Fruit fly (Drosophila melanogaster): ENCODE measurements around the gene CG18048.
A peak's percentile ranks its signal among the peaks of the same experiment; 100 is the strongest.

The CG18048 gene

dm6 chr3R:6380129-6380528 lies 34.2 kb downstream of the CG18048 start, which contains the start of the genes CG1024 and TfIIFalpha (continued):
- TF ChIP-seq Kr (GFP tag; optimal IDR thresholded peaks at IDR 0.05) (no peak), CG14050 (GFP tag; IDR thresholded peaks at IDR 0.05) (no peak), z (GFP tag; IDR thresholded peaks at IDR 0.05) (no peak), Rx (GFP tag; IDR thresholded peaks at IDR 0.05) (no peak), sc (optimal IDR thresholded peaks at IDR 0.05) (no peak), sc (GFP tag; optimal IDR thresholded peaks at IDR 0.05) (no peak), insv (GFP tag; optimal IDR thresholded peaks at IDR 0.05) (no peak), lilli (GFP tag; optimal IDR thresholded peaks at IDR 0.05) (peak; percentile 20), gfzf (GFP tag; optimal IDR thresholded peaks at IDR 0.05) (no peak), CG17385 (GFP tag; optimal IDR thresholded peaks at IDR 0.05) (no peak), CG4820 (GFP tag; optimal IDR thresholded peaks at IDR 0.05) (no peak), D19A (tag; optimal IDR thresholded peaks at IDR 0.05) (no peak), da (GFP tag; optimal IDR thresholded peaks at IDR 0.05) (no peak), MESR4 (GFP tag; optimal IDR thresholded peaks at IDR 0.05) (peak; percentile 8), CG33557 (GFP tag; optimal IDR thresholded peaks at IDR 0.05) (peak; percentile 1), CG1603 (tag; optimal IDR thresholded peaks at IDR 0.05) (peak; percentile 23), gem (tag; optimal IDR thresholded peaks at IDR 0.05) (no peak), CG10147 (GFP tag; optimal IDR thresholded peaks at IDR 0.05) (no peak), CG12744 (GFP tag; optimal IDR thresholded peaks at IDR 0.05) (no peak), Ravus (GFP tag; IDR thresholded peaks at IDR 0.05) (no peak), cad (GFP tag; optimal IDR thresholded peaks at IDR 0.05) (no peak), gcm2 (GFP tag; optimal IDR thresholded peaks at IDR 0.05) (no peak), emc (GFP tag; optimal IDR thresholded peaks at IDR 0.05) (no peak), BtbVII (GFP tag; optimal IDR thresholded peaks at IDR 0.05) (no peak), MBD-R2 (GFP tag; IDR thresholded peaks at IDR 0.05) (peak; percentile 73), CG17328 (GFP tag; IDR thresholded peaks at IDR 0.05) (no peak), Dad (GFP tag; optimal IDR thresholded peaks at IDR 0.05) (no peak), CG2712 (tag; optimal IDR thresholded peaks at IDR 0.05) (peak; percentile 47), HmgZ (tag; optimal IDR thresholded peaks at IDR 0.05) (peak; percentile 44), TFAM (GFP tag; optimal IDR thresholded peaks at IDR 0.05) (no peak), mam (GFP tag; optimal IDR thresholded peaks at IDR 0.05) (peak; percentile 8), pzg (GFP tag; optimal IDR thresholded peaks at IDR 0.05) (peak; percentile 52), CG2202 (tag; optimal IDR thresholded peaks at IDR 0.05) (no peak), CG6272 (GFP tag; IDR thresholded peaks at IDR 0.05) (no peak), ara (GFP tag; IDR thresholded peaks at IDR 0.05) (no peak), crol (GFP tag; IDR thresholded peaks at IDR 0.05) (no peak), cato (GFP tag; optimal IDR thresholded peaks at IDR 0.05; ENCODE audit: borderline replicate concordance) (no peak), H2.0 (GFP tag; IDR thresholded peaks at IDR 0.05) (no peak), Lpt (GFP tag; optimal IDR thresholded peaks at IDR 0.05) (no peak), fru (optimal IDR thresholded peaks at IDR 0.05) (no peak), CG7786 (GFP tag; optimal IDR thresholded peaks at IDR 0.05) (no peak), Meics (GFP tag; optimal IDR thresholded peaks at IDR 0.05) (no peak), CG16813 (GFP tag; IDR thresholded peaks at IDR 0.05; ENCODE audit: partially characterized antibody) (peak; percentile 86), CG10209 (GFP tag; optimal IDR thresholded peaks at IDR 0.05) (no peak), CG5953 (GFP tag; IDR thresholded peaks at IDR 0.05) (no peak), Gsc (GFP tag; IDR thresholded peaks at IDR 0.05) (no peak), CG17359 (tag; optimal IDR thresholded peaks at IDR 0.05) (no peak), wek (GFP tag; optimal IDR thresholded peaks at IDR 0.05) (no peak), Aef1 (GFP tag; IDR thresholded peaks at IDR 0.05) (no peak), Ets65A (GFP tag) (no peak), Stat92E (GFP tag; optimal IDR thresholded peaks at IDR 0.05) (peak in 1 of 3 experiments; percentile 24), jigr1 (GFP tag; IDR thresholded peaks at IDR 0.05) (no peak), CG31441 (GFP tag; IDR thresholded peaks at IDR 0.05) (peak; percentile 73)
